Fruit fly (Drosophila melanogaster): ENCODE results near the gene Ddr.

DNA sequence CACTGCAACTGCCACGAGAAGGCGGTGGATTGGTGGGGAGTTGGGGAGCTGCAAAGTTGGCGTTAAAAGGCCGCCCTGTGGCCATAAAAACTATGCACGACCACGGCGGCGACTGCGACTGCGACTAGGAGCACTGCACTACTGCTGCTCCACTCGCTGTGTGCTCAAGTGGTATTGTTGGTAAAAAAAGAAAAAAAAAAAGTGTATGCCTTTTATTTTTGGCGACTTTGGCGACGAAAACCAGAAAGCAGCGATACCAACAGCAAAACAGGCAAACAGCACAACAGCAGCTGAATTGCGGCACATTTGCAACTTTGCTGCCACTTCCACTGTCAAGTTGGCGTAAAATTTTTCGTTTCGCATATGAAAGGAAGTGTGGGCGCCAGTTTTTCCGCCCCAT lies 18.5 kb downstream of the Ddr start:
- TF ChIP-seq CG14860 (GFP tag; IDR thresholded peaks at IDR 0.05; ENCODE audit: partially characterized antibody) (no peak), Neu2 (GFP tag; optimal IDR thresholded peaks at IDR 0.05; ENCODE audit: borderline replicate concordance) (no peak), CG13894 (tag; optimal IDR thresholded peaks at IDR 0.05) (no peak), Spps (tag; optimal IDR thresholded peaks at IDR 0.05) (no peak), gcm (GFP tag; optimal IDR thresholded peaks at IDR 0.05) (no peak), CG16779 (GFP tag; IDR thresholded peaks at IDR 0.05) (no peak)

Data from whole organism, embryonic.